Worm (Caenorhabditis elegans): ENCODE results near the gene R02F11.11.
"Not testable (repeated sequence)": the region's sequence is repeated elsewhere in the genome, so short reads cannot be mapped to it uniquely, and the experiment has no call there.

R02F11.11 gene

DNA sequence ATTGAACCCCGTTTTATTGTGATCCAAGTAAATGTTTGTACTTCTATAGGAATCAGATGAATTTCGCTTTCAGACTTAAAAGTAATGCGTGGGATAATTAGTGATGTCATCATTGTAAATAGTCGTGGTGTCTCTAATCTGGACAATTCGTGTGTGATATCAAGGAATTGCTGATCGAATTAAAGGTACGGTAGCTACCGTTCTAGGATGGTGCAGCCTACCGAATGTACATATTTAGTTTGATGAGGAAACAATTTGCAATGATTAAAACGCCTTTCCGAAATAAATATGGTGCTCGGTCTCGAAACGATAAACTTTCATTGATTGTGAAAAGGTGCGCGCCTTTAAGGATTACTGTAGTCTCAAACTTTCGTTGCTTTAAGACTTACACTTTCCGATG lies 33.1 kb upstream of the R02F11.11 start (continued):
- TF ChIP-seq ets-4 (GFP tag; optimal IDR thresholded peaks at IDR 0.05) (no peak), egl-44 (GFP tag; IDR thresholded peaks at IDR 0.05) (no peak), Y95B8A.8 (GFP tag; IDR thresholded peaks at IDR 0.05) (0 out of 2 replicates have a peak, but pooled peaks have one; percentile 39), cebp-1 (GFP tag; IDR thresholded peaks at IDR 0.05) (no peak), cebp-1 (tag; optimal IDR thresholded peaks at IDR 0.05) (no peak), ekl-4 (GFP tag; IDR thresholded peaks at IDR 0.05) (peak; percentile 52; the same call in 1 of the 2 replicates), lin-35 (GFP tag; optimal IDR thresholded peaks at IDR 0.05) (peak in 1 of 3 experiments; percentile 17), hmg-20 (GFP tag; IDR thresholded peaks at IDR 0.05) (0 out of 2 replicates have a peak, but pooled peaks have one; percentile 3), ztf-6 (GFP tag; IDR thresholded peaks at IDR 0.05) (no peak), lag-1 (GFP tag; IDR thresholded peaks at IDR 0.05) (no peak), madf-3 (GFP tag; IDR thresholded peaks at IDR 0.05) (peak; percentile 78; the same call in 1 of the 2 replicates), F39B2.1 (GFP tag; IDR thresholded peaks at IDR 0.05) (peak; percentile 76; the same call in 1 of the 2 replicates), madf-6 (GFP tag; IDR thresholded peaks at IDR 0.05) (peak; percentile 63), nhr-80 (tag; optimal IDR thresholded peaks at IDR 0.05) (no peak), rpc-1 (optimal IDR thresholded peaks at IDR 0.05) (no peak), rpc-1 (tag; optimal IDR thresholded peaks at IDR 0.05) (no peak), him-1 (tag; optimal IDR thresholded peaks at IDR 0.05) (peak; percentile 21), zim-3 (tag; optimal IDR thresholded peaks at IDR 0.05) (no peak), T07F8.4 (tag; optimal IDR thresholded peaks at IDR 0.05) (no peak), F55B11.4 (tag; optimal IDR thresholded peaks at IDR 0.05; ENCODE audit: borderline replicate concordance, insufficient read depth) (no peak), F37B4.10 (GFP tag; IDR thresholded peaks at IDR 0.05) (no peak), hmg-1.2 (GFP tag; IDR thresholded peaks at IDR 0.05) (peak; percentile 14; the same call in 1 of the 2 replicates), rcor-1 (GFP tag; IDR thresholded peaks at IDR 0.05) (peak; percentile 46; the same call in 1 of the 2 replicates), unc-62 (GFP tag; optimal IDR thresholded peaks at IDR 0.05) (no peak), snpc-4 (GFP tag; optimal IDR thresholded peaks at IDR 0.05) (no peak), snpc-4 (tag; optimal IDR thresholded peaks at IDR 0.05) (no peak), aptf-3 (GFP tag; IDR thresholded peaks at IDR 0.05) (no peak)

DNA sequence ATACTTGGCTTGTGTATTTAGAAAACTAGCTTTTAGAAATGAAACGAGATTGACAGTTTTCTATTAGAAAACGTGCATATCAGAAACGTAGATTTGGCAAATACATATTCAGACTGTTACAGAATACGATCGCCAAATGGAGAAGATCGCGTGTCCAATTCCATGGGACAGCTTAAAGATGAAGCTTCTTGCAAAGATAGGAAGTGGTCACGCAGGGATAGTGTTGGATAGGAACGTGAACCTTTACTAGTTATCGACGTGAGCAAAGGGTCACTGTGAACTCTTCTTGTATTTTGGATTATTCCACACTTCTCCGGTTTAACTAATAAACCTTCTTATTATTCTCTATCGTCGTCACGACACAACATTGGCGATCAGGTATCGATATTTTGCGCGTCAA lies 31.0 kb upstream of the R02F11.11 start, which contains the start of gene bgnt-1.4:
TSS of gene bgnt-1.4 (plus strand) at position 301 of the 400 bp plus-strand sequence.
- TF ChIP-seq snpc-1.3 (tag; optimal IDR thresholded peaks at IDR 0.05; ENCODE audit: insufficient read depth); lin-40 (tag; optimal IDR thresholded peaks at IDR 0.05); pbrm-1 (GFP tag; IDR thresholded peaks at IDR 0.05): not testable (repeated sequence)

- TF ChIP-seq F57C9.4 (tag; optimal IDR thresholded peaks at IDR 0.05): no peak
- no peak for TF ChIP-seq attf-3 (GFP tag; conservative IDR thresholded peaks at IDR 0.05)
- no peak for TF ChIP-seq D2030.7 (GFP tag; IDR thresholded peaks at IDR 0.05)
Observed at ce11 chrV:4766501-4766900, 25.2 kb upstream of the R02F11.11 start, which contains the start of gene C18G1.8. TSS of gene C18G1.8 (minus strand) at chrV:4766601.

- peak; percentile 94 for TF ChIP-seq hsf-1 (GFP tag; IDR thresholded peaks at IDR 0.05)
Observed at ce11 chrV:4767537-4767936, 24.1 kb upstream of the R02F11.11 start.

- TF ChIP-seq him-1 (tag; optimal IDR thresholded peaks at IDR 0.05): no peak
- TF ChIP-seq die-1 (tag; optimal IDR thresholded peaks at IDR 0.05): no peak
- TF ChIP-seq madf-6 (GFP tag; IDR thresholded peaks at IDR 0.05): no peak
- TF ChIP-seq madf-3 (GFP tag; IDR thresholded peaks at IDR 0.05): no peak
- no peak for TF ChIP-seq ztf-22 (GFP tag; optimal IDR thresholded peaks at IDR 0.05)
- no peak for TF ChIP-seq repo-1 (tag; optimal IDR thresholded peaks at IDR 0.05)
- TF ChIP-seq pha-4 (tag; optimal IDR thresholded peaks at IDR 0.05): no peak
- TF ChIP-seq lin-54 (GFP tag; optimal IDR thresholded peaks at IDR 0.05): no peak
- TF ChIP-seq mel-28 (tag; optimal IDR thresholded peaks at IDR 0.05; ENCODE audit: borderline replicate concordance): no peak
- no peak for TF ChIP-seq madf-10 (tag; optimal IDR thresholded peaks at IDR 0.05)
- TF ChIP-seq F39B2.1 (GFP tag; IDR thresholded peaks at IDR 0.05): no peak
- TF ChIP-seq F57C9.4 (tag; optimal IDR thresholded peaks at IDR 0.05): no peak
- no peak for TF ChIP-seq ztf-6 (GFP tag; IDR thresholded peaks at IDR 0.05)
- TF ChIP-seq xnd-1 (tag; optimal IDR thresholded peaks at IDR 0.05): no peak
- no peak for TF ChIP-seq unc-130 (GFP tag; optimal IDR thresholded peaks at IDR 0.05)
- no peak for TF ChIP-seq K11D2.4 (GFP tag; IDR thresholded peaks at IDR 0.05)
Observed at ce11 chrV:4769633-4770032, 22.0 kb upstream of the R02F11.11 start, which contains the start of gene C18G1.9. TSS of gene C18G1.9 (minus strand) at chrV:4769733.
